Fruit fly (Drosophila melanogaster): Measurements from ENCODE around the gene gzl.

gzl gene

dm6 chr3R:6382733-6383465 is at the start of gene gzl:
Gene gzl, plus strand, starts transcription at chr3R:6382914.
- TF ChIP-seq gsb-n (tag; optimal IDR thresholded peaks at IDR 0.05), result no peak
- no peak for TF ChIP-seq CG10274 (GFP tag; optimal IDR thresholded peaks at IDR 0.05)
- TF ChIP-seq CG32532 (GFP tag; IDR thresholded peaks at IDR 0.05), result 0 out of 2 replicates have a peak, but pooled peaks have one; percentile 16
- peak; percentile 25 for TF ChIP-seq HmgZ (tag; optimal IDR thresholded peaks at IDR 0.05)
- no peak for TF ChIP-seq sc (optimal IDR thresholded peaks at IDR 0.05)
- TF ChIP-seq sc (GFP tag; optimal IDR thresholded peaks at IDR 0.05), result no peak
- TF ChIP-seq Med (GFP tag), result peak; percentile 87
- no peak for TF ChIP-seq nerfin-1 (tag; optimal IDR thresholded peaks at IDR 0.05)
- peak; percentile 99 for TF ChIP-seq amos (GFP tag; IDR thresholded peaks at IDR 0.05; ENCODE audit: partially characterized antibody)
- TF ChIP-seq cato (GFP tag; optimal IDR thresholded peaks at IDR 0.05; ENCODE audit: borderline replicate concordance), result no peak
- peak; percentile 96 for TF ChIP-seq HLH4C (GFP tag; IDR thresholded peaks at IDR 0.05; ENCODE audit: partially characterized antibody)
- TF ChIP-seq CG3838 (GFP tag; optimal IDR thresholded peaks at IDR 0.05), result no peak
- peak; percentile 42; the same call in 1 of the 3 replicates for TF ChIP-seq row (GFP tag; IDR thresholded peaks at IDR 0.05)
- TF ChIP-seq Hmx (GFP tag; optimal IDR thresholded peaks at IDR 0.05), result no peak
- no peak for TF ChIP-seq CG7745 (tag; optimal IDR thresholded peaks at IDR 0.05)
- TF ChIP-seq CG2116 (GFP tag; optimal IDR thresholded peaks at IDR 0.05), result peak; percentile 65
- no peak for TF ChIP-seq nau (GFP tag; optimal IDR thresholded peaks at IDR 0.05)
- peak; percentile 39 for TF ChIP-seq CG30020 (tag; optimal IDR thresholded peaks at IDR 0.05)
- TF ChIP-seq CG12236 (GFP tag; optimal IDR thresholded peaks at IDR 0.05), result no peak
- peak; percentile 31; the same call in 1 of the 3 replicates for TF ChIP-seq Aef1 (GFP tag; IDR thresholded peaks at IDR 0.05)
- peak; percentile 94 for TF ChIP-seq nerfin-2 (GFP tag; IDR thresholded peaks at IDR 0.05; ENCODE audit: partially characterized antibody)
- TF ChIP-seq E2f2 (GFP tag; IDR thresholded peaks at IDR 0.05), result peak; percentile 70
- TF ChIP-seq Dip2 (GFP tag; IDR thresholded peaks at IDR 0.05), result no peak
- peak; percentile 36; the same call in 1 of the 2 replicates for TF ChIP-seq CG6272 (GFP tag; IDR thresholded peaks at IDR 0.05)
- TF ChIP-seq zen (tag; optimal IDR thresholded peaks at IDR 0.05), result peak; percentile 14
- no peak for TF ChIP-seq Jarid2 (GFP tag; optimal IDR thresholded peaks at IDR 0.05)
- TF ChIP-seq gfzf (GFP tag; optimal IDR thresholded peaks at IDR 0.05), result peak; percentile 31
- TF ChIP-seq ttk (GFP tag; IDR thresholded peaks at IDR 0.05), result no peak
- TF ChIP-seq CG12104 (GFP tag; optimal IDR thresholded peaks at IDR 0.05), result no peak
- TF ChIP-seq CG10543 (GFP tag; optimal IDR thresholded peaks at IDR 0.05), result peak; percentile 21
- TF ChIP-seq CG12155 (GFP tag; optimal IDR thresholded peaks at IDR 0.05), result peak; percentile 55
- peak; percentile 31 for TF ChIP-seq sens (GFP tag)
- TF ChIP-seq ato (GFP tag; IDR thresholded peaks at IDR 0.05; ENCODE audit: partially characterized antibody), result peak; percentile 96
- TF ChIP-seq CG30403 (GFP tag; optimal IDR thresholded peaks at IDR 0.05), result no peak
- peak; percentile 31 for TF ChIP-seq dm (GFP tag; optimal IDR thresholded peaks at IDR 0.05)
- TF ChIP-seq Hr3 (GFP tag; optimal IDR thresholded peaks at IDR 0.05), result no peak
- TF ChIP-seq ro (GFP tag; IDR thresholded peaks at IDR 0.05), result no peak
- TF ChIP-seq CG7928 (GFP tag; optimal IDR thresholded peaks at IDR 0.05), result no peak
- TF ChIP-seq nom (GFP tag; optimal IDR thresholded peaks at IDR 0.05), result peak; percentile 18
- no peak for TF ChIP-seq CG3281 (GFP tag; optimal IDR thresholded peaks at IDR 0.05)
- no peak for TF ChIP-seq peb (GFP tag; IDR thresholded peaks at IDR 0.05)
- TF ChIP-seq pnt (GFP tag; optimal IDR thresholded peaks at IDR 0.05), result no peak
- TF ChIP-seq croc (GFP tag; conservative IDR thresholded peaks at IDR 0.05), result no peak
- TF ChIP-seq salm (tag; optimal IDR thresholded peaks at IDR 0.05), result no peak
- TF ChIP-seq Myb (GFP tag; optimal IDR thresholded peaks at IDR 0.05), result peak; percentile 77
- no peak for TF ChIP-seq CG16863 (GFP tag; optimal IDR thresholded peaks at IDR 0.05)
- TF ChIP-seq CG4730 (GFP tag; IDR thresholded peaks at IDR 0.05), result no peak
- no peak for TF ChIP-seq CG7372 (GFP tag; IDR thresholded peaks at IDR 0.05)
- peak; percentile 30; the same call in 1 of the 2 replicates for TF ChIP-seq Adf1 (GFP tag; IDR thresholded peaks at IDR 0.05)
- peak; percentile 64 for TF ChIP-seq Dp (GFP tag; optimal IDR thresholded peaks at IDR 0.05)
